Fruit fly (Drosophila melanogaster) whole organism, embryonic: Measurements from ENCODE around the gene CG8944.

Source experiments
- Aef1 ChIP-seq: fragments of 200-800 bp; sonication (Bioruptor generic); IDR thresholded peaks from 3 replicates; pipeline ENCODE4 v1.3.6; 2022; ENCODE audit warnings: missing biosample characterization, missing genetic modification characterization
- B-H2 ChIP-seq: fragments of 200-800 bp; sonication (Bioruptor generic); optimal IDR thresholded peaks from 2 replicates; lab custom pipeline; 2018; ENCODE audit warnings: missing biosample characterization, mild to moderate bottlenecking, missing genetic modification characterization
- Bgb ChIP-seq: fragments of 200-800 bp; sonication (Bioruptor generic); IDR thresholded peaks from 2 replicates; pipeline ENCODE4 v1.3.6; 2022; ENCODE audit warnings: missing biosample characterization, missing genetic modification characterization; ENCODE audit not compliant: partially characterized antibody
- CG10267 ChIP-seq: fragments of 200-800 bp; sonication (Bioruptor generic); optimal IDR thresholded peaks from 2 replicates; lab custom pipeline; 2018; ENCODE audit warnings: missing biosample characterization, mild to moderate bottlenecking, missing genetic modification characterization, moderate library complexity
- CG10959 ChIP-seq: fragments of 200-800 bp; sonication (Bioruptor generic); IDR thresholded peaks from 2 replicates; pipeline ENCODE4 v1.3.6; 2022; ENCODE audit warnings: missing biosample characterization, missing genetic modification characterization
- CG11247 ChIP-seq: fragments of 200-800 bp; sonication (Bioruptor generic); IDR thresholded peaks from 2 replicates; pipeline ENCODE4 v1.3.6; 2022; ENCODE audit warnings: missing biosample characterization, missing genetic modification characterization
- CG11560 ChIP-seq: fragments of 200-800 bp; sonication (Bioruptor generic); IDR thresholded peaks from 3 replicates; pipeline ENCODE4 v1.3.6; 2022; ENCODE audit warnings: missing biosample characterization, missing genetic modification characterization
- CG13287 ChIP-seq: fragments of 200-800 bp; sonication (Bioruptor generic); IDR thresholded peaks from 2 replicates; pipeline ENCODE4 v1.3.6; 2022; ENCODE audit warnings: missing biosample characterization, missing genetic modification characterization; ENCODE audit not compliant: partially characterized antibody
- CG13624 ChIP-seq: fragments of 200-800 bp; sonication (Bioruptor generic); optimal IDR thresholded peaks from 2 replicates; lab custom pipeline; 2016; ENCODE audit warnings: missing biosample characterization, missing genetic modification characterization
- CG18262 ChIP-seq: fragments of 200-800 bp; optimal IDR thresholded peaks from 3 replicates; lab custom pipeline; 2019; ENCODE audit warnings: missing biosample characterization, mild to moderate bottlenecking, missing genetic modification characterization, moderate library complexity
- CG2129 ChIP-seq: fragments of 200-800 bp; sonication (Bioruptor generic); IDR thresholded peaks from 2 replicates; pipeline ENCODE4 v1.3.6; 2022; ENCODE audit warnings: missing biosample characterization, missing genetic modification characterization; ENCODE audit not compliant: partially characterized antibody
- CG3407 ChIP-seq: fragments of 200-800 bp; sonication (Bioruptor generic); optimal IDR thresholded peaks from 2 replicates; lab custom pipeline; 2018; ENCODE audit warnings: missing biosample characterization, mild to moderate bottlenecking, missing genetic modification characterization
- CG7357 ChIP-seq: fragments of 200-800 bp; sonication (Bioruptor generic); IDR thresholded peaks from 3 replicates; pipeline ENCODE4 v1.3.6; 2022; ENCODE audit warnings: missing biosample characterization, missing genetic modification characterization
- CG7839 ChIP-seq: fragments of 200-800 bp; sonication (Bioruptor generic); optimal IDR thresholded peaks from 3 replicates; lab custom pipeline; 2018; ENCODE audit warnings: missing biosample characterization, mild to moderate bottlenecking, missing genetic modification characterization, moderate library complexity
- CG7963 ChIP-seq: fragments of 200-800 bp; sonication (Bioruptor generic); IDR thresholded peaks from 3 replicates; pipeline ENCODE4 v1.3.6; 2022; ENCODE audit warnings: missing biosample characterization, missing genetic modification characterization; ENCODE audit not compliant: partially characterized antibody
- CG8290 ChIP-seq, 3 experiments: fragments of 200-800 bp; sonication (Bioruptor generic); optimal IDR thresholded peaks; 2 replicates each; lab custom pipeline; 2016 to 2019; ENCODE audit warnings: missing biosample characterization in 3 of 3, missing genetic modification characterization in 3 of 3, mild to moderate bottlenecking in 2 of 3, moderate library complexity in 1 of 3
- Dbx ChIP-seq: fragments of 200-800 bp; sonication (Bioruptor generic); IDR thresholded peaks from 3 replicates; pipeline ENCODE4 v1.3.6; 2022; ENCODE audit warnings: missing biosample characterization, missing genetic modification characterization
- Deaf1 ChIP-seq: fragments of 200-800 bp; optimal IDR thresholded peaks from 3 replicates; lab custom pipeline; 2019; ENCODE audit warnings: missing biosample characterization, mild to moderate bottlenecking, missing genetic modification characterization, moderate library complexity
- Fer2 ChIP-seq: fragments of 200-800 bp; sonication (Bioruptor generic); optimal IDR thresholded peaks from 2 replicates; lab custom pipeline; 2018; ENCODE audit warnings: missing biosample characterization, mild to moderate bottlenecking, missing genetic modification characterization, moderate library complexity
- HHEX ChIP-seq: fragments of 200-800 bp; sonication (Bioruptor generic); optimal IDR thresholded peaks from 3 replicates; lab custom pipeline; 2017; ENCODE audit warnings: missing biosample characterization, mild to moderate bottlenecking, missing genetic modification characterization, missing genetic modification reagents
- Hey ChIP-seq: fragments of 200-800 bp; sonication (Bioruptor generic); optimal IDR thresholded peaks from 3 replicates; lab custom pipeline; 2018; ENCODE audit warnings: missing biosample characterization, mild to moderate bottlenecking, missing genetic modification characterization
- Hsf ChIP-seq: fragments of 200-800 bp; sonication (Bioruptor generic); optimal IDR thresholded peaks from 3 replicates; lab custom pipeline; 2016; ENCODE audit warnings: missing biosample characterization, missing genetic modification characterization
- MTF-1 ChIP-seq: fragments of 200-800 bp; sonication (Bioruptor generic); optimal IDR thresholded peaks from 2 replicates; lab custom pipeline; 2018; ENCODE audit warnings: missing biosample characterization, mild to moderate bottlenecking, missing genetic modification characterization, borderline replicate concordance
- Mrtf ChIP-seq: fragments of 200-800 bp; sonication (Bioruptor generic); IDR thresholded peaks from 3 replicates; pipeline ENCODE4 v1.3.6; 2022; ENCODE audit warnings: missing biosample characterization, missing genetic modification characterization
- Opbp ChIP-seq: fragments of 200-800 bp; sonication (Bioruptor generic); IDR thresholded peaks from 3 replicates; pipeline ENCODE4 v1.3.6; 2022; ENCODE audit warnings: missing biosample characterization, missing genetic modification characterization; ENCODE audit not compliant: partially characterized antibody
- Rfx ChIP-seq: fragments of 200-800 bp; sonication (Bioruptor generic); IDR thresholded peaks from 2 replicates; pipeline ENCODE4 v1.3.6; 2022; ENCODE audit warnings: missing biosample characterization, missing genetic modification characterization
- al ChIP-seq: fragments of 200-800 bp; sonication (Bioruptor generic); IDR thresholded peaks from 2 replicates; pipeline ENCODE4 v1.3.6; 2022; ENCODE audit warnings: missing biosample characterization, missing genetic modification characterization
- ato ChIP-seq: fragments of 200-800 bp; sonication (Bioruptor generic); IDR thresholded peaks from 2 replicates; pipeline ENCODE4 v1.3.6; 2022; ENCODE audit warnings: missing biosample characterization, missing genetic modification characterization; ENCODE audit not compliant: partially characterized antibody
- az2 ChIP-seq: fragments of 200-800 bp; sonication (Bioruptor generic); optimal IDR thresholded peaks from 3 replicates; lab custom pipeline; 2016; ENCODE audit warnings: missing biosample characterization, missing genetic modification characterization
- cg ChIP-seq: fragments of 200-800 bp; sonication (Bioruptor generic); optimal IDR thresholded peaks from 3 replicates; lab custom pipeline; 2019; ENCODE audit warnings: missing biosample characterization, mild to moderate bottlenecking, missing genetic modification characterization, moderate library complexity
- chif ChIP-seq, 2 experiments: fragments of 200-800 bp; sonication (Bioruptor generic); optimal IDR thresholded peaks; 3 replicates each; lab custom pipeline; 2016; ENCODE audit warnings: missing biosample characterization in 2 of 2, missing genetic modification characterization in 2 of 2
- crp ChIP-seq, 2 experiments: fragments of 200-800 bp; sonication (Bioruptor generic); optimal IDR thresholded peaks; 2 replicates in 1 of 2; 3 replicates in 1 of 2; lab custom pipeline; 2017; ENCODE audit warnings: missing biosample characterization in 2 of 2, missing genetic modification characterization in 2 of 2, mild to moderate bottlenecking in 1 of 2, moderate library complexity in 1 of 2
- dimm ChIP-seq: fragments of 200-800 bp; sonication (Bioruptor generic); IDR thresholded peaks from 2 replicates; pipeline ENCODE4 v1.3.6; 2022; ENCODE audit warnings: missing biosample characterization, missing genetic modification characterization
- dpn ChIP-seq, 2 experiments: fragments of 200-800 bp; sonication (Bioruptor generic); optimal IDR thresholded peaks; 3 replicates each; lab custom pipeline; 2016; ENCODE audit warnings: missing biosample characterization in 2 of 2, missing genetic modification characterization in 2 of 2
- ems ChIP-seq: fragments of 200-800 bp; sonication (Bioruptor generic); optimal IDR thresholded peaks from 3 replicates; lab custom pipeline; 2016; ENCODE audit warnings: missing biosample characterization, missing genetic modification characterization
- eyg ChIP-seq: fragments of 200-800 bp; sonication (Bioruptor generic); optimal IDR thresholded peaks from 3 replicates; lab custom pipeline; 2016; ENCODE audit warnings: missing biosample characterization, missing genetic modification characterization
- jumu ChIP-seq: fragments of 200-800 bp; sonication (Bioruptor generic); optimal IDR thresholded peaks from 3 replicates; lab custom pipeline; 2016; ENCODE audit warnings: missing biosample characterization, missing genetic modification characterization
- mld ChIP-seq: fragments of 200-800 bp; sonication (Bioruptor generic); IDR thresholded peaks from 3 replicates; pipeline ENCODE4 v1.3.6; 2022; ENCODE audit warnings: missing biosample characterization, missing genetic modification characterization; ENCODE audit not compliant: partially characterized antibody
- prd ChIP-seq, 3 experiments: fragments of >200 bp in 2 of 3; fragments of 200-800 bp in 1 of 3; sonication (Bioruptor generic) in 1 of 3; optimal IDR thresholded peaks in 2 of 3; IDR thresholded peaks in 1 of 3; 2 replicates in 2 of 3; 3 replicates in 1 of 3; pipeline versions ENCODE4 v1.3.6 to Lab custom; 2017 to 2022; ENCODE audit warnings: missing biosample characterization in 1 of 3, missing genetic modification characterization in 1 of 3
- pum ChIP-seq: fragments of 200-800 bp; sonication (Bioruptor generic); optimal IDR thresholded peaks from 2 replicates; lab custom pipeline; 2016; ENCODE audit warnings: missing biosample characterization, missing genetic modification characterization
- row ChIP-seq: fragments of 200-800 bp; sonication (Bioruptor generic); IDR thresholded peaks from 3 replicates; pipeline ENCODE4 v1.3.6; 2022; ENCODE audit warnings: missing biosample characterization, missing genetic modification characterization
- salm ChIP-seq: fragments of 200-800 bp; sonication (Bioruptor generic); optimal IDR thresholded peaks from 2 replicates; lab custom pipeline; 2018; ENCODE audit warnings: missing biosample characterization, mild to moderate bottlenecking, missing genetic modification characterization
- slbo ChIP-seq: fragments of 200-800 bp; sonication (Bioruptor generic); IDR thresholded peaks from 2 replicates; pipeline ENCODE4 v1.3.6; 2022; ENCODE audit warnings: missing biosample characterization, missing genetic modification characterization
- sob ChIP-seq: fragments of 200-800 bp; sonication (Bioruptor generic); IDR thresholded peaks from 2 replicates; pipeline ENCODE4 v1.3.6; 2022; ENCODE audit warnings: missing biosample characterization, missing genetic modification characterization
- tin ChIP-seq: fragments of 200-800 bp; sonication (Bioruptor generic); optimal IDR thresholded peaks from 3 replicates; lab custom pipeline; 2016; ENCODE audit warnings: missing biosample characterization, missing genetic modification characterization
- trem ChIP-seq: fragments of 200-800 bp; optimal IDR thresholded peaks from 3 replicates; lab custom pipeline; 2019; ENCODE audit warnings: missing biosample characterization, mild to moderate bottlenecking, missing genetic modification characterization, moderate library complexity
- trh ChIP-seq: fragments of 200-800 bp; sonication (Bioruptor generic); optimal IDR thresholded peaks from 2 replicates; lab custom pipeline; 2016; ENCODE audit warnings: missing biosample characterization, missing genetic modification characterization
- tx ChIP-seq: fragments of 200-800 bp; sonication (Bioruptor generic); optimal IDR thresholded peaks from 2 replicates; lab custom pipeline; 2016; ENCODE audit warnings: missing biosample characterization, missing genetic modification characterization

CG8944 gene

DNA sequence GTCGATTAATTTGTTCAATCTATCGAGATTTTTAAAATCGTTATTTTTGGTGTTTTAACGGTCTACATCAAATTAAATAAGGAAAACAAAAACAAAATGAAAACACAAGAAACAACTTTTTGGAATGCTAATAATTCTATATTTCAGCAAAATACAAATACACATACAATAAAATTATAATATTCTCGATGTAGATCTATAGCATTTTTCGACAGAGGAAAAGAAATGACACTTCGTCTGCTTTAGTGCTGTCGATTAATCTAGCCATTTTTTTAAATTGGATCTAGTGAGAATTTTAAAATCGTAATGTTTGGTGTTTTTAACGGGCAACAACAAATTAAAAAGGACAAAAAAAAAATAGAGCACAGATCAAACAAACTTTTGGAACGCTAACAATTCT, 8.9 kb downstream of the CG8944 start, which contains the start of gene Arp6 (continued):
- no peak for TF ChIP-seq CG3407 (GFP tag; lab: Kevin White, UChicago)
- TF ChIP-seq CG7839: no peak
- no peak for TF ChIP-seq ato (GFP tag; lab: Robert Waterston, UW)
- TF ChIP-seq trh (GFP tag; lab: Kevin White, UChicago): no peak
- peak; percentile 61 for TF ChIP-seq row
- TF ChIP-seq Hey (tag; lab: Kevin White, UChicago): no peak
- TF ChIP-seq, all 482 proteins: peak for 18

- TF ChIP-seq CG8290 (GFP tag; optimal IDR thresholded peaks at IDR 0.05; lab: Kevin White, UChicago) (peak; percentile 29), CG8290 (tag; optimal IDR thresholded peaks at IDR 0.05; lab: Kevin White, UChicago) (no peak), CG11560 (peak; percentile 59; the same call in 1 of the 3 replicates), CG7357 (GFP tag; lab: Robert Waterston, UW) (0 out of 3 replicates have a peak, but pooled peaks have one; percentile 37), MTF-1 (GFP tag; lab: Kevin White, UChicago) (no peak), dimm (no peak), pum (peak; percentile 55), eyg (GFP tag; lab: Kevin White, UChicago) (no peak), az2 (GFP tag; lab: Kevin White, UChicago) (peak; percentile 31), tin (GFP tag; lab: Kevin White, UChicago) (peak; percentile 61), Aef1 (GFP tag; lab: Robert Waterston, UW) (peak; percentile 39; the same call in 2 of the 3 replicates), jumu (peak; percentile 52), chif (GFP tag; optimal IDR thresholded peaks at IDR 0.05; lab: Kevin White, UChicago) (peak; percentile 8 to 29), Rfx (GFP tag; lab: Robert Waterston, UW) (peak; percentile 72), slbo (GFP tag; lab: Robert Waterston, UW) (peak; percentile 62), Opbp (peak; percentile 67), Bgb (GFP tag; lab: Robert Waterston, UW) (peak; percentile 61; the same call in 1 of the 2 replicates), salm (no peak), CG13624 (peak; percentile 21), Hsf (peak; percentile 63), mld (GFP tag; lab: Robert Waterston, UW) (peak; percentile 51; the same call in 1 of the 3 replicates), Fer2 (tag; lab: Kevin White, UChicago) (peak; percentile 57), sob (peak; percentile 58), CG11247 (GFP tag; lab: Robert Waterston, UW) (no peak), prd (optimal IDR thresholded peaks at IDR 0.05; lab: Kevin White, UChicago) (no peak), prd (GFP tag; IDR thresholded peaks at IDR 0.05; lab: Robert Waterston, UW) (peak; percentile 70), trem (peak; percentile 54), HHEX (GFP tag; lab: Kevin White, UChicago) (no peak), CG7963 (GFP tag; lab: Robert Waterston, UW) (peak; percentile 60), CG18262 (peak; percentile 43), CG10959 (GFP tag; lab: Robert Waterston, UW) (no peak), CG13287 (GFP tag; lab: Robert Waterston, UW) (peak; percentile 78), B-H2 (GFP tag; lab: Kevin White, UChicago) (peak; percentile 73), tx (GFP tag; lab: Kevin White, UChicago) (peak; percentile 67), CG10267 (tag; lab: Kevin White, UChicago) (peak; percentile 52), Mrtf (GFP tag; lab: Robert Waterston, UW) (no peak), crp (GFP tag; optimal IDR thresholded peaks at IDR 0.05; lab: Kevin White, UChicago) (peak; percentile 25 to 82), CG2129 (GFP tag; lab: Robert Waterston, UW) (peak; percentile 48), ems (GFP tag; lab: Kevin White, UChicago) (peak; percentile 39), cg (GFP tag; lab: Kevin White, UChicago) (no peak), al (GFP tag; lab: Robert Waterston, UW) (peak; percentile 65), dpn (GFP tag; optimal IDR thresholded peaks at IDR 0.05; lab: Kevin White, UChicago) (peak; percentile 53 to 71), Dbx (peak; percentile 61), Deaf1 (tag; lab: Kevin White, UChicago) (peak; percentile 30)
Measured at dm6 chrX:15733995-15734394, 12.0 kb downstream of the CG8944 start, which contains the start of the genes CG12379 and MagR. TSS of gene CG12379 (minus strand) at chrX:15733996. TSS of gene MagR (plus strand) at chrX:15734270.
